Worm (Caenorhabditis elegans) whole organism, late embryonic: ENCODE measurements around the gene K03H1.13.

ENCODE experiments used
- F13H6.1 ChIP-seq: sonication (generic microtip); optimal IDR thresholded peaks from 2 replicates; lab custom pipeline; 2016; ENCODE audit warnings: missing genetic modification characterization, missing compliant biosample characterization
- Y22D7AL.16 ChIP-seq: sonication (generic microtip); optimal IDR thresholded peaks from 2 replicates; lab custom pipeline; 2016; ENCODE audit warnings: missing genetic modification characterization, missing compliant biosample characterization
- ceh-14 ChIP-seq: sonication (generic microtip); optimal IDR thresholded peaks from 2 replicates; lab custom pipeline; 2016; ENCODE audit warnings: missing genotype, missing genetic modification characterization, missing compliant biosample characterization
- ceh-22 ChIP-seq: sonication (generic microtip); optimal IDR thresholded peaks from 2 replicates; lab custom pipeline; 2017; ENCODE audit warnings: missing biosample characterization, missing genetic modification characterization
- ceh-30 ChIP-seq: fragments of 150-350 bp; optimal IDR thresholded peaks from 2 replicates; lab custom pipeline; 2014; ENCODE audit warnings: missing biosample characterization, missing genetic modification characterization
- elt-2 ChIP-seq: sonication (generic microtip); optimal IDR thresholded peaks from 2 replicates; lab custom pipeline; 2016; ENCODE audit warnings: missing genetic modification reagents, missing genetic modification characterization, missing compliant biosample characterization
- hlh-8 ChIP-seq: sonication (generic microtip); optimal IDR thresholded peaks from 2 replicates; lab custom pipeline; 2016; ENCODE audit warnings: missing genotype, missing genetic modification characterization, missing compliant biosample characterization
- pha-2 ChIP-seq: sonication (generic microtip); optimal IDR thresholded peaks from 2 replicates; lab custom pipeline; 2017; ENCODE audit warnings: mild to moderate bottlenecking, missing genetic modification characterization, missing compliant biosample characterization
- pha-4 ChIP-seq: fragments of 150-350 bp; optimal IDR thresholded peaks from 2 replicates; lab custom pipeline; 2018; ENCODE audit warnings: missing biosample characterization, missing genetic modification reagents, missing genetic modification characterization

DNA sequence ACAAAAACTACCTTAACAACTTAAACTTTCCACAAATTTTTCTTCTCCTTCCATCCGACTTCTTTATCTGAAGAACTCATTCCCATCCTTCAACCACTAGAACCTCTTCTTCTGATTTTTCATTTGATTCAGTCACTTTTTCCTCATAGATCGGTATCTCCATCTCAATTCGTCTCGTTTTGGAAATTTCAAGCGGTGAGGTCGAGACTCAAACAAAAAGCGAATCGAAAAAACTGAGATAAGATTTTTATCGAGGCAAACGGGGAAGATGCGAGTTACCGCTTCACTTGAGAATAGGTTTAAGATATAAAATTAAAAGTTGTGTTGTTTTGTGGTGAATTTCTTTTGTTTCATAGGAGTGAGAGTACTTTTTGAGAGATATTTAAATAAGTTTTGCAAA is 41.2 kb upstream of the K03H1.13 start:
- TF ChIP-seq hlh-8 (tag; lab: Kevin White, UChicago) (no peak), pha-4 (tag; lab: Kevin White, UChicago) (no peak), pha-2 (tag; lab: Kevin White, UChicago) (no peak), elt-2 (tag; lab: Kevin White, UChicago) (no peak), ceh-14 (no peak), ceh-22 (no peak), ceh-30 (tag; lab: Kevin White, UChicago) (no peak), F13H6.1 (tag; lab: Kevin White, UChicago) (no peak), Y22D7AL.16 (tag; lab: Kevin White, UChicago) (no peak)
